Worm (Caenorhabditis elegans) whole organism, early embryonic: ENCODE results near the gene zgpa-1.

Source experiments
- hmg-4 ChIP-seq: fragments of 200-800 bp; sonication (Bioruptor generic); optimal IDR thresholded peaks from 2 replicates; lab custom pipeline; 2018; ENCODE audit warnings: mild to moderate bottlenecking, missing genetic modification characterization, missing compliant biosample characterization
- scrt-1 ChIP-seq: fragments of 200-800 bp; sonication (Bioruptor generic); IDR thresholded peaks from 2 replicates; pipeline ENCODE4 v1.3.6; 2022; ENCODE audit warnings: missing genetic modification characterization, missing compliant biosample characterization

DNA sequence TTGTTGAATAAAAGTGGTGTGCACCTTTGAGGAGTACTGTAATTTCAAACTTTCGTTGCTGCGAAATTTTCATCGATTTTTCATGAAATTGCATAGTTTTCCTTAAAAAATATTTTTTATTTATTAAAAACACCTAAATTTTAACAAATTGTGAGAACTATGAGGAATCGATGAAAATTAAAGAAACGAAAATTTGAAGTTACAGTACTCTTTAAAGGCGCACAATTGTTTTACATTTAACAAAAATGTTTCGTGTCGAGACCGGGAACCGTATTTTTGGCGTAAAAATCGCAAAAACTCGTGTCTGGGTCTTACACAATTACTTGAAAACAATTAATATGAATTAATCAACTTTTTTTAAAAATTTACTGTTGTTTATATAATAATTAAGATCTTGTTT is 42.4 kb downstream of the zgpa-1 start, which contains the start of gene rdl-1:
- TF ChIP-seq scrt-1 (GFP tag; lab: Robert Waterston, UW) (no peak), hmg-4 (GFP tag; lab: Kevin White, UChicago) (no peak)
